Fruit fly (Drosophila melanogaster) S2 (cell line): Measurements from ENCODE around the gene DIP-epsilon.

ENCODE experiments used
- CG8478 ChIP-seq: fragments of >200 bp; optimal IDR thresholded peaks from 2 replicates; lab custom pipeline; 2018
- CTCF ChIP-seq, 2 experiments: fragments of >200 bp; optimal IDR thresholded peaks; 2 replicates each; lab custom pipeline; 2018

- TF ChIP-seq CG8478 (lab: Kevin White, UChicago) (no peak), CTCF (optimal IDR thresholded peaks at IDR 0.05; lab: Kevin White, UChicago) (no peak)
These were observed 39.0 kb downstream of the DIP-epsilon start, which contains the start of gene slam for dm6 chr2L:6372088-6372487.
